Worm (Caenorhabditis elegans) whole organism, L3 larva: ENCODE measurements around the gene oatr-1.

Experiments used
- R02D3.7 ChIP-seq: fragments of 150-350 bp; optimal IDR thresholded peaks from 2 replicates; lab custom pipeline; 2014; ENCODE audit warnings: missing biosample characterization, missing genetic modification characterization
- ZK546.5 ChIP-seq: sonication (generic microtip); optimal IDR thresholded peaks from 2 replicates; lab custom pipeline; 2017; ENCODE audit warnings: missing biosample characterization, missing genetic modification characterization
- aly-2 ChIP-seq: fragments of 150-350 bp; optimal IDR thresholded peaks from 2 replicates; lab custom pipeline; 2014; ENCODE audit warnings: missing biosample characterization, missing genetic modification characterization
- ama-1 ChIP-seq: fragments of 150-350 bp; optimal IDR thresholded peaks from 2 replicates; lab custom pipeline; 2018
- ceh-16 ChIP-seq: sonication (generic microtip); optimal IDR thresholded peaks from 2 replicates; lab custom pipeline; 2017; ENCODE audit warnings: missing biosample characterization, missing genetic modification characterization
- ceh-28 ChIP-seq: fragments of 150-350 bp; optimal IDR thresholded peaks from 2 replicates; lab custom pipeline; 2014; ENCODE audit warnings: missing biosample characterization, missing genetic modification reagents, missing genetic modification characterization
- daf-12 ChIP-seq: fragments of 150-350 bp; optimal IDR thresholded peaks from 2 replicates; lab custom pipeline; 2014; ENCODE audit warnings: missing biosample characterization, missing genetic modification reagents, missing genetic modification characterization
- egl-27 ChIP-seq: sonication (generic microtip); optimal IDR thresholded peaks from 4 replicates; lab custom pipeline; 2017; ENCODE audit warnings: missing biosample characterization, missing genetic modification reagents, missing genetic modification characterization
- egl-5 ChIP-seq: fragments of 150-350 bp; optimal IDR thresholded peaks from 2 replicates; lab custom pipeline; 2017; ENCODE audit warnings: missing biosample characterization, missing genetic modification reagents, missing genetic modification characterization, inconsistent platforms
- elt-2 ChIP-seq: sonication (generic microtip); optimal IDR thresholded peaks from 2 replicates; lab custom pipeline; 2016; ENCODE audit warnings: missing genetic modification reagents, mild to moderate bottlenecking, missing genetic modification characterization, missing compliant biosample characterization
- elt-3 ChIP-seq, 3 experiments: fragments of 150-350 bp in 1 of 3; sonication (generic microtip) in 2 of 3; optimal IDR thresholded peaks; 2 replicates in 2 of 3; 4 replicates in 1 of 3; lab custom pipeline; 2014 to 2017; ENCODE audit warnings: missing biosample characterization in 3 of 3, missing genetic modification characterization in 3 of 3
- fkh-2 ChIP-seq: fragments of 150-350 bp; optimal IDR thresholded peaks from 2 replicates; lab custom pipeline; 2014; ENCODE audit warnings: missing biosample characterization, missing genetic modification reagents, missing genetic modification characterization
- fos-1 ChIP-seq: fragments of 150-350 bp; optimal IDR thresholded peaks from 2 replicates; lab custom pipeline; 2014; ENCODE audit warnings: missing biosample characterization, missing genetic modification characterization
- jun-1 ChIP-seq: fragments of 150-350 bp; optimal IDR thresholded peaks from 2 replicates; lab custom pipeline; 2014; ENCODE audit warnings: missing biosample characterization, missing genetic modification reagents, missing genetic modification characterization
- lin-15B ChIP-seq: fragments of 150-350 bp; optimal IDR thresholded peaks from 2 replicates; lab custom pipeline; 2014; ENCODE audit warnings: missing biosample characterization, missing genetic modification characterization
- lin-39 ChIP-seq: fragments of 150-350 bp; optimal IDR thresholded peaks from 2 replicates; lab custom pipeline; 2018; ENCODE audit warnings: missing biosample characterization, missing genetic modification reagents, missing genetic modification characterization
- lsy-12 ChIP-seq: sonication (generic microtip); optimal IDR thresholded peaks from 2 replicates; lab custom pipeline; 2016; ENCODE audit warnings: mild to moderate bottlenecking, missing genetic modification characterization, missing compliant biosample characterization
- mml-1 ChIP-seq: fragments of 150-350 bp; sonication (generic microtip); optimal IDR thresholded peaks from 3 replicates; lab custom pipeline; 2014; ENCODE audit warnings: missing biosample characterization, missing genetic modification characterization
- nfya-1 ChIP-seq: sonication (generic microtip); optimal IDR thresholded peaks from 2 replicates; lab custom pipeline; 2017; ENCODE audit warnings: missing genetic modification characterization, mild to moderate bottlenecking, missing compliant biosample characterization, antibody characterized with exemption, moderate library complexity; ENCODE audit not compliant: insufficient read depth
- nhr-11 ChIP-seq: fragments of 150-350 bp; optimal IDR thresholded peaks from 2 replicates; lab custom pipeline; 2014; ENCODE audit warnings: missing biosample characterization, missing genetic modification characterization
- nhr-23 ChIP-seq: fragments of 150-350 bp; optimal IDR thresholded peaks from 2 replicates; lab custom pipeline; 2014; ENCODE audit warnings: missing biosample characterization, missing genetic modification reagents, missing genetic modification characterization
- nhr-237 ChIP-seq: fragments of 150-350 bp; optimal IDR thresholded peaks from 2 replicates; lab custom pipeline; 2014; ENCODE audit warnings: missing biosample characterization, missing genetic modification characterization
- nhr-25 ChIP-seq: sonication (generic microtip); optimal IDR thresholded peaks from 2 replicates; lab custom pipeline; 2017; ENCODE audit warnings: missing biosample characterization, missing genetic modification characterization
- nhr-43 ChIP-seq: sonication (generic microtip); optimal IDR thresholded peaks from 2 replicates; lab custom pipeline; 2016; ENCODE audit warnings: mild to moderate bottlenecking, missing genetic modification characterization, missing compliant biosample characterization; ENCODE audit not compliant: poor library complexity, severe bottlenecking
- nhr-67 ChIP-seq: fragments of 150-350 bp; optimal IDR thresholded peaks from 2 replicates; lab custom pipeline; 2014; ENCODE audit warnings: missing biosample characterization, missing genetic modification characterization
- pha-4 ChIP-seq: fragments of 150-350 bp; optimal IDR thresholded peaks from 2 replicates; lab custom pipeline; 2014; ENCODE audit warnings: missing biosample characterization, missing genetic modification reagents, missing genetic modification characterization
- pqm-1 ChIP-seq: fragments of 150-350 bp; optimal IDR thresholded peaks from 2 replicates; lab custom pipeline; 2017; ENCODE audit warnings: missing biosample characterization, missing genetic modification characterization, inconsistent platforms
- snpc-4 ChIP-seq: fragments of 150-350 bp; optimal IDR thresholded peaks from 2 replicates; lab custom pipeline; 2014; ENCODE audit warnings: missing biosample characterization, missing genetic modification characterization
- tbx-2 ChIP-seq: sonication (generic microtip); optimal IDR thresholded peaks from 2 replicates; lab custom pipeline; 2016; ENCODE audit warnings: mild to moderate bottlenecking, missing genetic modification characterization, missing compliant biosample characterization
- unc-39 ChIP-seq: sonication (generic microtip); optimal IDR thresholded peaks from 4 replicates; lab custom pipeline; 2017; ENCODE audit warnings: missing biosample characterization, missing genetic modification characterization
- zag-1 ChIP-seq: fragments of 150-350 bp; optimal IDR thresholded peaks from 2 replicates; lab custom pipeline; 2014; ENCODE audit warnings: missing biosample characterization, missing genetic modification characterization
- ztf-11 ChIP-seq: fragments of 150-350 bp; optimal IDR thresholded peaks from 2 replicates; lab custom pipeline; 2014; ENCODE audit warnings: missing biosample characterization, missing genetic modification characterization

oatr-1 gene

ce11 chrIII:6415306-6415973 lies 19.5 kb upstream of the oatr-1 start, which contains the start of gene nas-4:
nas-4 (minus strand) TSS chrIII:6415656.
- TF ChIP-seq lin-39 (no peak), R02D3.7 (tag; lab: Kevin White, UChicago) (peak; percentile 39), elt-2 (tag; lab: Kevin White, UChicago) (peak; percentile 41), lsy-12 (tag; lab: Kevin White, UChicago) (peak; percentile 31), nhr-25 (peak; percentile 35), nhr-43 (tag; lab: Kevin White, UChicago) (peak; percentile 25), nhr-23 (peak; percentile 11), ama-1 (lab: Kevin White, UChicago) (peak; percentile 41), zag-1 (tag; lab: Kevin White, UChicago) (no peak), unc-39 (tag; lab: Kevin White, UChicago) (no peak)

ce11 chrIII:6411914-6412313 lies 15.9 kb upstream of the oatr-1 start, which contains the start of gene C05D11.5:
C05D11.5 (minus strand) TSS chrIII:6412014.
- TF ChIP-seq snpc-4 (tag; lab: Kevin White, UChicago), result no peak

ce11 chrIII:6411430-6411829 lies 15.4 kb upstream of the oatr-1 start:
- TF ChIP-seq nhr-25 (peak; percentile 3), elt-3 (tag; optimal IDR thresholded peaks at IDR 0.05; lab: Kevin White, UChicago) (no peak), elt-2 (tag; lab: Kevin White, UChicago) (peak; percentile 26), daf-12 (tag; lab: Kevin White, UChicago) (no peak), pqm-1 (tag; lab: Kevin White, UChicago) (peak; percentile 69), lsy-12 (tag; lab: Kevin White, UChicago) (no peak), lin-15B (peak; percentile 2), ceh-28 (no peak), egl-5 (no peak), R02D3.7 (tag; lab: Kevin White, UChicago) (peak; percentile 12)

- TF ChIP-seq ztf-11 (tag; lab: Kevin White, UChicago), result no peak
- no peak for TF ChIP-seq nhr-67
- no peak for TF ChIP-seq ceh-28
- TF ChIP-seq nhr-23, result no peak
- no peak for TF ChIP-seq nhr-237 (tag; lab: Kevin White, UChicago)
- TF ChIP-seq unc-39 (tag; lab: Kevin White, UChicago), result no peak
- no peak for TF ChIP-seq pqm-1 (tag; lab: Kevin White, UChicago)
- no peak for TF ChIP-seq ZK546.5 (tag; lab: Kevin White, UChicago)
- no peak for TF ChIP-seq nhr-43 (tag; lab: Kevin White, UChicago)
- TF ChIP-seq fos-1, result no peak
- no peak for TF ChIP-seq aly-2 (tag; lab: Kevin White, UChicago)
- no peak for TF ChIP-seq ceh-16 (tag; lab: Kevin White, UChicago)
- no peak for TF ChIP-seq jun-1 (tag; lab: Kevin White, UChicago)
- no peak for TF ChIP-seq egl-27 (tag; lab: Kevin White, UChicago)
- TF ChIP-seq mml-1, result no peak
These were observed 10.8 kb upstream of the oatr-1 start, which contains the start of gene let-756 for ce11 chrIII:6406829-6407228. let-756 (plus strand) TSS chrIII:6407129.

ce11 chrIII:6405121-6405520 lies 9.1 kb upstream of the oatr-1 start:
- TF ChIP-seq nhr-11 (peak; percentile 78), lin-15B (no peak), nfya-1 (peak; percentile 37), lin-39 (peak; percentile 31)

ce11 chrIII:6402810-6403209 lies 6.8 kb upstream of the oatr-1 start:
- no peak for TF ChIP-seq pha-4
- no peak for TF ChIP-seq tbx-2 (tag; lab: Kevin White, UChicago)
- no peak for TF ChIP-seq fkh-2 (tag; lab: Kevin White, UChicago)
- no peak for TF ChIP-seq daf-12 (tag; lab: Kevin White, UChicago)
- no peak for TF ChIP-seq nhr-25
- TF ChIP-seq nhr-67, result no peak
- no peak for TF ChIP-seq unc-39 (tag; lab: Kevin White, UChicago)
- no peak for TF ChIP-seq pqm-1 (tag; lab: Kevin White, UChicago)
